ENCODE assay signal across 1 worm cellular context in the genomic region with DNA sequence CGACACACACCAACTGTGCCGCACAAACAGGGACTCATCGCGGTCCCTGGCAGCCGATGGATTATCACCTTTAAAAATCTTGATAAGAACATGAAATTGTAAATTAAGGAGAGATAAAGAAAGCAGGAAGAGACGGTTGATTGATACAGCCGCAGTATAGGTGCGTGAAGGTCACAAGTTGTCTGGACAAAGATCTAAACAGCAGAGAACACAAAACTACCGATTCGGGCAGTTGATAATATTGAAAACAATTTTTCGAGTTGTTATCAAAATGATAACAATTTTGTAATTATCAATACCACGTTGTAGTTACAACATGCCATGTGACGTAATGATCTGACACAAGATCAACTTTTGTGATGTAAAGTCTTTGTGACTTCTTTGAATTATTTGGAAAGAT.
A peak's percentile ranks its signal among the peaks of the same experiment; 100 is the strongest.
TF ChIP-seq lines count a peak whose summit lies in the region.

No protein-coding gene starts in this region.

TF ChIP-seq in whole organism, L1 larva, 84 proteins besides CTCF, POLR2A, EP300 and RAD21 (continued from another document):
- TF ChIP-seq ceh-63 (GFP tag; optimal IDR thresholded peaks at IDR 0.05; lab: Kevin White, UChicago) (no peak), jun-1 (tag; optimal IDR thresholded peaks at IDR 0.05; lab: Kevin White, UChicago) (peak; percentile 74), hpl-2 (GFP tag; optimal IDR thresholded peaks at IDR 0.05; lab: Kevin White, UChicago) (no peak), mab-9 (GFP tag; IDR thresholded peaks at IDR 0.05; lab: Robert Waterston, UW) (no peak), ets-5 (GFP tag; IDR thresholded peaks at IDR 0.05; lab: Robert Waterston, UW) (no peak), ceh-90 (tag; optimal IDR thresholded peaks at IDR 0.05; lab: Kevin White, UChicago) (no peak)
